Worm (Caenorhabditis elegans) whole organism, L3 larva: Measurements from ENCODE around the gene Y4C6A.3.
"Not testable (repeated sequence)": the region's sequence is repeated elsewhere in the genome, so short reads cannot be mapped to it uniquely, and the experiment has no call there.

ENCODE experiments used
- R02D3.7 ChIP-seq: fragments of 150-350 bp; optimal IDR thresholded peaks from 2 replicates; lab custom pipeline; 2014; ENCODE audit warnings: missing biosample characterization, missing genetic modification characterization
- ZK546.5 ChIP-seq: sonication (generic microtip); optimal IDR thresholded peaks from 2 replicates; lab custom pipeline; 2017; ENCODE audit warnings: missing biosample characterization, missing genetic modification characterization
- aly-2 ChIP-seq: fragments of 150-350 bp; optimal IDR thresholded peaks from 2 replicates; lab custom pipeline; 2014; ENCODE audit warnings: missing biosample characterization, missing genetic modification characterization
- ama-1 ChIP-seq: fragments of 150-350 bp; optimal IDR thresholded peaks from 2 replicates; lab custom pipeline; 2018
- ceh-16 ChIP-seq: sonication (generic microtip); optimal IDR thresholded peaks from 2 replicates; lab custom pipeline; 2017; ENCODE audit warnings: missing biosample characterization, missing genetic modification characterization
- ceh-28 ChIP-seq: fragments of 150-350 bp; optimal IDR thresholded peaks from 2 replicates; lab custom pipeline; 2014; ENCODE audit warnings: missing biosample characterization, missing genetic modification reagents, missing genetic modification characterization
- ceh-82 ChIP-seq: fragments of 150-350 bp; optimal IDR thresholded peaks from 2 replicates; lab custom pipeline; 2014; ENCODE audit warnings: missing biosample characterization, missing genetic modification characterization
- ceh-9 ChIP-seq: sonication (generic microtip); optimal IDR thresholded peaks from 2 replicates; lab custom pipeline; 2018; ENCODE audit warnings: missing biosample characterization, missing genetic modification characterization
- daf-12 ChIP-seq: fragments of 150-350 bp; optimal IDR thresholded peaks from 2 replicates; lab custom pipeline; 2014; ENCODE audit warnings: missing biosample characterization, missing genetic modification reagents, missing genetic modification characterization
- egl-27 ChIP-seq: sonication (generic microtip); optimal IDR thresholded peaks from 4 replicates; lab custom pipeline; 2017; ENCODE audit warnings: missing biosample characterization, missing genetic modification reagents, missing genetic modification characterization
- egl-5 ChIP-seq: fragments of 150-350 bp; optimal IDR thresholded peaks from 2 replicates; lab custom pipeline; 2017; ENCODE audit warnings: missing biosample characterization, missing genetic modification reagents, missing genetic modification characterization, inconsistent platforms
- elt-2 ChIP-seq: sonication (generic microtip); optimal IDR thresholded peaks from 2 replicates; lab custom pipeline; 2016; ENCODE audit warnings: missing genetic modification reagents, mild to moderate bottlenecking, missing genetic modification characterization, missing compliant biosample characterization
- elt-3 ChIP-seq, 3 experiments: fragments of 150-350 bp in 1 of 3; sonication (generic microtip) in 2 of 3; optimal IDR thresholded peaks; 2 replicates in 2 of 3; 4 replicates in 1 of 3; lab custom pipeline; 2014 to 2017; ENCODE audit warnings: missing biosample characterization in 3 of 3, missing genetic modification characterization in 3 of 3
- eor-1 ChIP-seq, 2 experiments: fragments of 150-350 bp; optimal IDR thresholded peaks; 2 replicates each; lab custom pipeline; 2014 to 2018; ENCODE audit warnings: missing biosample characterization in 2 of 2, missing genetic modification characterization in 2 of 2
- fkh-10 ChIP-seq: sonication (generic microtip); optimal IDR thresholded peaks from 2 replicates; lab custom pipeline; 2017; ENCODE audit warnings: missing biosample characterization, missing genetic modification reagents, missing genetic modification characterization
- fkh-2 ChIP-seq: fragments of 150-350 bp; optimal IDR thresholded peaks from 2 replicates; lab custom pipeline; 2014; ENCODE audit warnings: missing biosample characterization, missing genetic modification reagents, missing genetic modification characterization
- fos-1 ChIP-seq: fragments of 150-350 bp; optimal IDR thresholded peaks from 2 replicates; lab custom pipeline; 2014; ENCODE audit warnings: missing biosample characterization, missing genetic modification characterization
- hmg-11 ChIP-seq: sonication (generic microtip); optimal IDR thresholded peaks from 2 replicates; lab custom pipeline; 2016; ENCODE audit warnings: missing genetic modification characterization, missing compliant biosample characterization
- jun-1 ChIP-seq: fragments of 150-350 bp; optimal IDR thresholded peaks from 2 replicates; lab custom pipeline; 2014; ENCODE audit warnings: missing biosample characterization, missing genetic modification reagents, missing genetic modification characterization
- lin-15B ChIP-seq: fragments of 150-350 bp; optimal IDR thresholded peaks from 2 replicates; lab custom pipeline; 2014; ENCODE audit warnings: missing biosample characterization, missing genetic modification characterization
- lin-39 ChIP-seq: fragments of 150-350 bp; optimal IDR thresholded peaks from 2 replicates; lab custom pipeline; 2018; ENCODE audit warnings: missing biosample characterization, missing genetic modification reagents, missing genetic modification characterization
- lsy-12 ChIP-seq: sonication (generic microtip); optimal IDR thresholded peaks from 2 replicates; lab custom pipeline; 2016; ENCODE audit warnings: mild to moderate bottlenecking, missing genetic modification characterization, missing compliant biosample characterization
- mdl-1 ChIP-seq: fragments of 150-350 bp; optimal IDR thresholded peaks from 2 replicates; lab custom pipeline; 2014; ENCODE audit warnings: missing biosample characterization, missing genetic modification characterization
- nfya-1 ChIP-seq: sonication (generic microtip); optimal IDR thresholded peaks from 2 replicates; lab custom pipeline; 2017; ENCODE audit warnings: missing genetic modification characterization, mild to moderate bottlenecking, missing compliant biosample characterization, antibody characterized with exemption, moderate library complexity; ENCODE audit not compliant: insufficient read depth
- nhr-11 ChIP-seq: fragments of 150-350 bp; optimal IDR thresholded peaks from 2 replicates; lab custom pipeline; 2014; ENCODE audit warnings: missing biosample characterization, missing genetic modification characterization
- nhr-23 ChIP-seq: fragments of 150-350 bp; optimal IDR thresholded peaks from 2 replicates; lab custom pipeline; 2014; ENCODE audit warnings: missing biosample characterization, missing genetic modification reagents, missing genetic modification characterization
- nhr-237 ChIP-seq: fragments of 150-350 bp; optimal IDR thresholded peaks from 2 replicates; lab custom pipeline; 2014; ENCODE audit warnings: missing biosample characterization, missing genetic modification characterization
- nhr-25 ChIP-seq: sonication (generic microtip); optimal IDR thresholded peaks from 2 replicates; lab custom pipeline; 2017; ENCODE audit warnings: missing biosample characterization, missing genetic modification characterization
- nhr-28 ChIP-seq: fragments of 150-350 bp; optimal IDR thresholded peaks from 2 replicates; lab custom pipeline; 2014; ENCODE audit warnings: missing biosample characterization, missing genetic modification characterization
- nhr-43 ChIP-seq: sonication (generic microtip); optimal IDR thresholded peaks from 2 replicates; lab custom pipeline; 2016; ENCODE audit warnings: mild to moderate bottlenecking, missing genetic modification characterization, missing compliant biosample characterization; ENCODE audit not compliant: poor library complexity, severe bottlenecking
- nhr-76 ChIP-seq: fragments of 150-350 bp; sonication (generic microtip); optimal IDR thresholded peaks from 5 replicates; lab custom pipeline; 2014; ENCODE audit warnings: missing biosample characterization, missing genetic modification characterization
- nhr-77 ChIP-seq: fragments of 150-350 bp; optimal IDR thresholded peaks from 2 replicates; lab custom pipeline; 2014; ENCODE audit warnings: missing biosample characterization, missing genetic modification characterization
- pha-4 ChIP-seq: fragments of 150-350 bp; optimal IDR thresholded peaks from 2 replicates; lab custom pipeline; 2014; ENCODE audit warnings: missing biosample characterization, missing genetic modification reagents, missing genetic modification characterization
- pqm-1 ChIP-seq: fragments of 150-350 bp; optimal IDR thresholded peaks from 2 replicates; lab custom pipeline; 2017; ENCODE audit warnings: missing biosample characterization, missing genetic modification characterization, inconsistent platforms
- sea-2 ChIP-seq: fragments of 150-350 bp; sonication (generic microtip); optimal IDR thresholded peaks from 4 replicates; lab custom pipeline; 2014; ENCODE audit warnings: missing biosample characterization, missing genetic modification reagents, missing genetic modification characterization
- snpc-4 ChIP-seq: fragments of 150-350 bp; optimal IDR thresholded peaks from 2 replicates; lab custom pipeline; 2014; ENCODE audit warnings: missing biosample characterization, missing genetic modification characterization
- unc-39 ChIP-seq: sonication (generic microtip); optimal IDR thresholded peaks from 4 replicates; lab custom pipeline; 2017; ENCODE audit warnings: missing biosample characterization, missing genetic modification characterization
- unc-62 ChIP-seq: fragments of 150-350 bp; sonication (generic microtip); optimal IDR thresholded peaks from 4 replicates; lab custom pipeline; 2014; ENCODE audit warnings: missing biosample characterization, missing genetic modification reagents, missing genetic modification characterization
- zag-1 ChIP-seq: fragments of 150-350 bp; optimal IDR thresholded peaks from 2 replicates; lab custom pipeline; 2014; ENCODE audit warnings: missing biosample characterization, missing genetic modification characterization
- ztf-11 ChIP-seq: fragments of 150-350 bp; optimal IDR thresholded peaks from 2 replicates; lab custom pipeline; 2014; ENCODE audit warnings: missing biosample characterization, missing genetic modification characterization
- ztf-4 ChIP-seq: fragments of 150-350 bp; optimal IDR thresholded peaks from 2 replicates; lab custom pipeline; 2014; ENCODE audit warnings: missing biosample characterization, missing genetic modification characterization

Gene Y4C6A.3

DNA sequence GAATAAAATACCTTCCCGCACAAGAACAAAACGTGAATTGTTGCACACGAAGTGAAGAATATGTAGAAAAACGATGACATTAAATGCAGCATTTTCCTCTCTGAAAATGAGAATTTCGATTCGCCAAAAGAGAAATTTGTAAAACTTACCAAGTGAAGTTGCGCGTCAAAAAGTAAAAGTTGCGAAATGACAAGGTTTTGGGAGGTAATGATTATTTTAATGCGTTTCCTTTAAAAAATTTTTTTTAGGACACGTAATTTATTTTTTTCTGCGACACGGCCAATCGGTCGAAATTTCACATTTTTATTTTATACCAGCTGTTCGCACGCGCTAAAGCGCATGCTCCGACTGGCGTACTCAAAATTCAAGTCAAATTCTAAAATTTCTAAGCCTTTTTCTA is at the start of gene Y4C6A.3:
Gene Y4C6A.3 (minus strand): TSS at position 101 of the 400 bp plus-strand sequence.
- TF ChIP-seq unc-62 (GFP tag; lab: Kevin White, UChicago); ama-1 (lab: Kevin White, UChicago); snpc-4 (tag; lab: Kevin White, UChicago): not testable (repeated sequence)
- TF ChIP-seq, all 47 proteins: peak for 0; not testable (repeated sequence) for 47

DNA sequence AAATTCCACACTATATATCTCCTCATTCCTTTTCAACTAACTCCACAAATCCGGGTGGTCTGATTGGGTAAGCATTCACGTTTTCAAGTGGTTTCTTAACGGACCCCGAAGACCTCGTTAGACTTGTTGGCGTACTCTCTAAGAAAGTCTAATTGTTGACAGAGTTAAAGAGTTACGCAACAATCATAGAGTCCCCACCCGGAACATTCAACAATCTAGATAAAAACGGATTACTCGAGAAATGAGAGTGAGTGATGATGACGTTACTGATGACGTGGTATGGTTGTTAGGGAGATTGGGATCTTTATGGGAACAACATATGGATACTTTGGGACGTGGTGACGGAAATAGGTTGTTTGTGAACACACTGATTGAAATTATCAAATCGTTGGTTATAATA is 46.7 kb upstream of the Y4C6A.3 start:
- TF ChIP-seq fkh-2 (tag; lab: Kevin White, UChicago), result no peak

DNA sequence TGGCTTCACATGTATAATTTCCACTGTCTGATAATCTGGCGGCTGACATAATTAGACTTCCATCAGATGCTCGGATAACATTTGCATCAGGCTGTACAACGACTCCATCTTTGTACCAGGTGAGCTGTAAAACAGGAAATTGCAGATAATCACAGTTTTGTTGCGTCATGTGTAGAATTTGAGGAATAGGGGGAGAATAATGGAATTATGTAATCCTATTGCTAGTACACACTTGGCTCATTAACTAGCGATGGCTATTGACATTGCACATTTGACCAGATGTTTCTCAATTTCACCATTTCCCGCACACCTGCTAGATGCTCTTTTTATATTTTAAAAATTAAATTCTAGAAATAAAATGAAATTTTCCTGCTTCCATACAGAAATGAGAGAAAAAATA is 45.5 kb upstream of the Y4C6A.3 start:
- TF ChIP-seq ama-1 (lab: Kevin White, UChicago) (no peak), lin-15B (tag; lab: Kevin White, UChicago) (no peak), ceh-82 (tag; lab: Kevin White, UChicago) (no peak), nhr-43 (tag; lab: Kevin White, UChicago) (no peak), nhr-23 (no peak), nhr-77 (tag; lab: Kevin White, UChicago) (no peak), eor-1 (tag; optimal IDR thresholded peaks at IDR 0.05; lab: Kevin White, UChicago) (no peak), nhr-237 (tag; lab: Kevin White, UChicago) (no peak), zag-1 (tag; lab: Kevin White, UChicago) (no peak), ceh-9 (no peak), fkh-10 (GFP tag; lab: Kevin White, UChicago) (no peak), nhr-25 (tag; lab: Kevin White, UChicago) (no peak), pqm-1 (tag; lab: Kevin White, UChicago) (no peak), fos-1 (no peak), ztf-11 (no peak), ceh-16 (tag; lab: Kevin White, UChicago) (no peak), jun-1 (no peak), ztf-4 (tag; lab: Kevin White, UChicago) (no peak), pha-4 (no peak), unc-39 (tag; lab: Kevin White, UChicago) (no peak)

DNA sequence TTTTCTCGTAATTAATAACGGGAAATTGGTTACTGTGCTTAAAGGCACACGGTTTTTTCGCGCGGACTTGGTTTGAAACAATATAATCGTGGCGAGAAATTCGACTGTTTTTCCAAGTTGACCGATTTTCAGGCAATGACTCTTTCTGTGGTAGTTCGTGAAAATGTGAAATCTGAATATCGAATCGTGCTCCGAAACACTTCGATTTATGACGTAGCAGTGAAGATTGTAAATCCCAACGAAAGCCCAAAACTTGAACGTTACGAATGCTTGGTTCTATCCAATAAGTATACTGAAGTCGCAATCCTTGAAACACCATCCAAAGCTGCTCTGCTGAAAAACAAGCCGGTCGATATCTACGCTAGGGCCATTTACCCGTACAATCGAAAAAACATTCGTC is 38.2 kb upstream of the Y4C6A.3 start:
- TF ChIP-seq snpc-4 (tag; lab: Kevin White, UChicago) (no peak), lin-39 (tag; lab: Kevin White, UChicago) (no peak), ceh-9 (no peak), nhr-43 (tag; lab: Kevin White, UChicago) (no peak), nfya-1 (tag; lab: Kevin White, UChicago) (no peak), daf-12 (tag; lab: Kevin White, UChicago) (no peak), elt-2 (tag; lab: Kevin White, UChicago) (no peak), lsy-12 (tag; lab: Kevin White, UChicago) (no peak), nhr-11 (tag; lab: Kevin White, UChicago) (no peak), ztf-4 (tag; lab: Kevin White, UChicago) (no peak), ceh-16 (tag; lab: Kevin White, UChicago) (no peak)

DNA sequence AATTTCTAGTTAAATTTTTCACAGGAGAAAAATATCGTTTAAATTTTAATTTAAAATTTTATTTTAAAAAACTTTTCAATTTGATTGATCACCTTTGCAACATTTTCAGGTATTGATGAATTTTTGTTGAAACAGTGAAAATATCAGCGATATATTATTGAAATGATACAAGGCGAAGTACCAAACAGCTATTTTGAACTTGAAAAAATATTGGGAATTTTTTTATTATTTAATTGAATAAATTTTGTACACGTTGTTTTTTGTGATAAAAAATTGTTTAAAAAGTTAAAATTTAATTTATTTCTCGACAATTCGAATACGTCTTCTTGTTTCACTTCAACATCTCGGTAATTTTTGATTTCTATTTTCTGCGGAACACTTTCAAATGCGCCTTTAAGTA is 37.8 kb upstream of the Y4C6A.3 start, which contains the start of gene B0273.1:
Gene B0273.1 (plus strand): TSS at position 301 of the 400 bp plus-strand sequence.
- TF ChIP-seq nhr-25 (tag; lab: Kevin White, UChicago), result no peak
- no peak for TF ChIP-seq ama-1 (lab: Kevin White, UChicago)
- TF ChIP-seq nhr-23, result no peak
- TF ChIP-seq hmg-11 (tag; lab: Kevin White, UChicago), result no peak
- no peak for TF ChIP-seq aly-2
- TF ChIP-seq ZK546.5 (tag; lab: Kevin White, UChicago), result no peak
- TF ChIP-seq egl-27 (tag; lab: Kevin White, UChicago), result no peak
- TF ChIP-seq R02D3.7 (tag; lab: Kevin White, UChicago), result no peak
- no peak for TF ChIP-seq zag-1 (tag; lab: Kevin White, UChicago)
- TF ChIP-seq elt-3 (tag; optimal IDR thresholded peaks at IDR 0.05; lab: Kevin White, UChicago), result no peak
- TF ChIP-seq sea-2, result no peak
- no peak for TF ChIP-seq ceh-9
- no peak for TF ChIP-seq mdl-1 (tag; lab: Kevin White, UChicago)
- no peak for TF ChIP-seq ceh-28 (tag; lab: Kevin White, UChicago)
- no peak for TF ChIP-seq egl-5
- TF ChIP-seq nhr-76, result no peak
- no peak for TF ChIP-seq nhr-28
- TF ChIP-seq ceh-82 (tag; lab: Kevin White, UChicago), result no peak
